Fruit fly (Drosophila melanogaster) whole organism, embryonic: ENCODE measurements around the gene CG5861.

Source experiments
- Adf1 ChIP-seq: fragments of 200-800 bp; sonication (Bioruptor generic); IDR thresholded peaks from 2 replicates; pipeline ENCODE4 v1.3.6; 2022; ENCODE audit warnings: missing biosample characterization, missing genetic modification characterization
- Atf6 ChIP-seq: fragments of 200-800 bp; sonication (Bioruptor generic); IDR thresholded peaks from 2 replicates; pipeline ENCODE4 v1.3.6; 2022; ENCODE audit warnings: missing biosample characterization, missing genetic modification characterization
- BEAF-32 ChIP-seq: fragments of 200-800 bp; sonication (Bioruptor generic); optimal IDR thresholded peaks from 3 replicates; lab custom pipeline; 2017; ENCODE audit warnings: missing biosample characterization, missing genetic modification characterization, mild to moderate bottlenecking, moderate library complexity, missing genetic modification reagents
- CG10274 ChIP-seq: fragments of 200-800 bp; sonication (Bioruptor generic); optimal IDR thresholded peaks from 3 replicates; lab custom pipeline; 2017; ENCODE audit warnings: missing biosample characterization, mild to moderate bottlenecking, missing genetic modification characterization
- CG10959 ChIP-seq: fragments of 200-800 bp; sonication (Bioruptor generic); IDR thresholded peaks from 2 replicates; pipeline ENCODE4 v1.3.6; 2022; ENCODE audit warnings: missing biosample characterization, missing genetic modification characterization
- CG11695 ChIP-seq: fragments of 200-800 bp; sonication (Bioruptor generic); IDR thresholded peaks from 3 replicates; pipeline ENCODE4 v1.3.6; 2022; ENCODE audit warnings: missing biosample characterization, missing genetic modification characterization
- CG11723 ChIP-seq: fragments of 200-800 bp; sonication (Bioruptor generic); optimal IDR thresholded peaks from 2 replicates; lab custom pipeline; 2017; ENCODE audit warnings: missing biosample characterization, mild to moderate bottlenecking, missing genetic modification characterization
- CG13894 ChIP-seq: fragments of 200-800 bp; sonication (Bioruptor generic); optimal IDR thresholded peaks from 3 replicates; lab custom pipeline; 2018; ENCODE audit warnings: missing biosample characterization, mild to moderate bottlenecking, missing genetic modification characterization, moderate library complexity
- CG2129 ChIP-seq: fragments of 200-800 bp; sonication (Bioruptor generic); IDR thresholded peaks from 2 replicates; pipeline ENCODE4 v1.3.6; 2022; ENCODE audit warnings: missing biosample characterization, missing genetic modification characterization; ENCODE audit not compliant: partially characterized antibody
- CG2889 ChIP-seq: fragments of 200-800 bp; sonication (Bioruptor generic); IDR thresholded peaks from 3 replicates; pipeline ENCODE4 v1.3.6; 2022; ENCODE audit warnings: missing biosample characterization, missing genetic modification characterization
- CG31365 ChIP-seq: fragments of 200-800 bp; sonication (Bioruptor generic); optimal IDR thresholded peaks from 2 replicates; lab custom pipeline; 2018; ENCODE audit warnings: missing biosample characterization, mild to moderate bottlenecking, missing genetic modification characterization
- CG3281 ChIP-seq: fragments of 200-800 bp; sonication (Bioruptor generic); optimal IDR thresholded peaks from 3 replicates; lab custom pipeline; 2017; ENCODE audit warnings: missing biosample characterization, mild to moderate bottlenecking, missing genetic modification characterization
- CG3407 ChIP-seq: fragments of 200-800 bp; sonication (Bioruptor generic); optimal IDR thresholded peaks from 2 replicates; lab custom pipeline; 2018; ENCODE audit warnings: missing biosample characterization, mild to moderate bottlenecking, missing genetic modification characterization
- CG5245 ChIP-seq: fragments of 200-800 bp; sonication (Bioruptor generic); optimal IDR thresholded peaks from 3 replicates; lab custom pipeline; 2016; ENCODE audit warnings: missing biosample characterization, missing genetic modification characterization
- CG6175 ChIP-seq: fragments of 200-800 bp; sonication (Bioruptor generic); IDR thresholded peaks from 3 replicates; pipeline ENCODE4 v1.3.6; 2022; ENCODE audit warnings: missing biosample characterization, missing genetic modification characterization
- CG6765 ChIP-seq: fragments of 200-800 bp; sonication (Bioruptor generic); optimal IDR thresholded peaks from 3 replicates; lab custom pipeline; 2017; ENCODE audit warnings: missing biosample characterization, mild to moderate bottlenecking, missing genetic modification characterization
- CG7839 ChIP-seq: fragments of 200-800 bp; sonication (Bioruptor generic); optimal IDR thresholded peaks from 3 replicates; lab custom pipeline; 2018; ENCODE audit warnings: missing biosample characterization, mild to moderate bottlenecking, missing genetic modification characterization, moderate library complexity
- CG8290 ChIP-seq, 3 experiments: fragments of 200-800 bp; sonication (Bioruptor generic); optimal IDR thresholded peaks; 2 replicates each; lab custom pipeline; 2016 to 2019; ENCODE audit warnings: missing biosample characterization in 3 of 3, missing genetic modification characterization in 3 of 3, mild to moderate bottlenecking in 2 of 3, moderate library complexity in 1 of 3
- CTCF ChIP-seq: fragments of 200-800 bp; sonication (Bioruptor generic); optimal IDR thresholded peaks from 2 replicates; lab custom pipeline; 2017; ENCODE audit warnings: missing biosample characterization, mild to moderate bottlenecking, missing genetic modification characterization, moderate library complexity
- D ChIP-seq, 2 experiments: fragments of 200-800 bp in 1 of 2; fragments of >200 bp in 1 of 2; sonication (Bioruptor generic) in 1 of 2; optimal IDR thresholded peaks; 2 replicates in 1 of 2; 3 replicates in 1 of 2; lab custom pipeline; 2017; ENCODE audit warnings: mild to moderate bottlenecking in 1 of 2, missing biosample characterization in 1 of 2, missing genetic modification characterization in 1 of 2, missing genetic modification reagents in 1 of 2
- Dad ChIP-seq: fragments of 200-800 bp; sonication (Bioruptor generic); optimal IDR thresholded peaks from 3 replicates; lab custom pipeline; 2016; ENCODE audit warnings: missing biosample characterization, missing genetic modification characterization
- Dfd ChIP-seq, 2 experiments: fragments of >200 bp; optimal IDR thresholded peaks; 2 replicates each; lab custom pipeline; 2017; ENCODE audit warnings: missing biosample characterization in 2 of 2, missing genetic modification characterization in 2 of 2
- Dref ChIP-seq: fragments of 200-800 bp; sonication (Bioruptor generic); IDR thresholded peaks from 2 replicates; pipeline ENCODE4 v1.3.6; 2022; ENCODE audit warnings: missing biosample characterization, missing genetic modification characterization
- E2f1 ChIP-seq: fragments of 200-800 bp; sonication (Bioruptor generic); IDR thresholded peaks from 2 replicates; pipeline ENCODE4 v1.3.6; 2022; ENCODE audit warnings: missing biosample characterization, missing genetic modification characterization
- Elba2 ChIP-seq: fragments of 200-800 bp; sonication (Bioruptor generic); optimal IDR thresholded peaks from 3 replicates; lab custom pipeline; 2016; ENCODE audit warnings: missing biosample characterization, missing genetic modification characterization
- Hmr ChIP-seq: fragments of 200-800 bp; sonication (Bioruptor generic); optimal IDR thresholded peaks from 3 replicates; lab custom pipeline; 2017; ENCODE audit warnings: mild to moderate bottlenecking, missing biosample characterization, missing genetic modification reagents, missing genetic modification characterization
- Hr3 ChIP-seq: fragments of 200-800 bp; sonication (Bioruptor generic); optimal IDR thresholded peaks from 3 replicates; lab custom pipeline; 2016; ENCODE audit warnings: missing biosample characterization, missing genetic modification characterization
- Hr51 ChIP-seq, 2 experiments: fragments of 200-800 bp; sonication (Bioruptor generic); optimal IDR thresholded peaks; 2 replicates in 1 of 2; 3 replicates in 1 of 2; lab custom pipeline; 2016 to 2018; ENCODE audit warnings: missing biosample characterization in 2 of 2, missing genetic modification characterization in 2 of 2, mild to moderate bottlenecking in 1 of 2, moderate library complexity in 1 of 2
- Jarid2 ChIP-seq: fragments of 200-800 bp; sonication (Bioruptor generic); optimal IDR thresholded peaks from 3 replicates; lab custom pipeline; 2017; ENCODE audit warnings: mild to moderate bottlenecking, missing biosample characterization, missing genetic modification reagents, missing genetic modification characterization
- Meics ChIP-seq: fragments of 200-800 bp; sonication (Bioruptor generic); optimal IDR thresholded peaks from 2 replicates; lab custom pipeline; 2017; ENCODE audit warnings: missing biosample characterization, mild to moderate bottlenecking, missing genetic modification characterization
- TFAM ChIP-seq: fragments of 200-800 bp; sonication (Bioruptor generic); optimal IDR thresholded peaks from 2 replicates; lab custom pipeline; 2017; ENCODE audit warnings: missing biosample characterization, missing genetic modification characterization, inconsistent platforms
- Xbp1 ChIP-seq: fragments of 200-800 bp; sonication (Bioruptor generic); optimal IDR thresholded peaks from 3 replicates; lab custom pipeline; 2016; ENCODE audit warnings: missing biosample characterization, mild to moderate bottlenecking, missing genetic modification characterization
- aop ChIP-seq: fragments of 200-800 bp; sonication (Bioruptor generic); IDR thresholded peaks from 2 replicates; pipeline ENCODE4 v1.3.6; 2022; ENCODE audit warnings: missing biosample characterization, missing genetic modification characterization
- ap ChIP-seq: fragments of 200-800 bp; sonication (Bioruptor generic); IDR thresholded peaks from 2 replicates; pipeline ENCODE4 v1.3.6; 2022; ENCODE audit warnings: missing biosample characterization, missing genetic modification characterization
- az2 ChIP-seq: fragments of 200-800 bp; sonication (Bioruptor generic); optimal IDR thresholded peaks from 3 replicates; lab custom pipeline; 2016; ENCODE audit warnings: missing biosample characterization, missing genetic modification characterization
- bowl ChIP-seq: fragments of 200-800 bp; sonication (Bioruptor generic); IDR thresholded peaks from 2 replicates; pipeline ENCODE4 v1.3.6; 2022; ENCODE audit warnings: missing biosample characterization, missing genetic modification characterization
- br ChIP-seq: fragments of >200 bp; optimal IDR thresholded peaks from 2 replicates; lab custom pipeline; 2017
- crc ChIP-seq: fragments of 200-800 bp; sonication (Bioruptor generic); optimal IDR thresholded peaks from 2 replicates; lab custom pipeline; 2016; ENCODE audit warnings: missing biosample characterization, missing genetic modification characterization
- ems ChIP-seq: fragments of 200-800 bp; sonication (Bioruptor generic); optimal IDR thresholded peaks from 3 replicates; lab custom pipeline; 2016; ENCODE audit warnings: missing biosample characterization, missing genetic modification characterization
- fu2 ChIP-seq: fragments of 200-800 bp; sonication (Bioruptor generic); optimal IDR thresholded peaks from 2 replicates; lab custom pipeline; 2016; ENCODE audit warnings: missing biosample characterization, missing genetic modification characterization
- her ChIP-seq: fragments of 200-800 bp; sonication (Bioruptor generic); optimal IDR thresholded peaks from 2 replicates; lab custom pipeline; 2016; ENCODE audit warnings: missing biosample characterization, missing genetic modification characterization
- nau ChIP-seq: fragments of 200-800 bp; sonication (Bioruptor generic); optimal IDR thresholded peaks from 3 replicates; lab custom pipeline; 2017; ENCODE audit warnings: missing biosample characterization, mild to moderate bottlenecking, missing genetic modification characterization, missing genetic modification reagents
- pho ChIP-seq: fragments of 200-800 bp; sonication (Bioruptor generic); optimal IDR thresholded peaks from 2 replicates; lab custom pipeline; 2016; ENCODE audit warnings: missing biosample characterization, missing genetic modification characterization
- schlank ChIP-seq: fragments of 200-800 bp; sonication (Bioruptor generic); optimal IDR thresholded peaks from 2 replicates; lab custom pipeline; 2018; ENCODE audit warnings: missing biosample characterization, mild to moderate bottlenecking, missing genetic modification characterization
- sisA ChIP-seq: fragments of 200-800 bp; sonication (Bioruptor generic); IDR thresholded peaks from 2 replicates; pipeline ENCODE4 v1.3.6; 2022; ENCODE audit warnings: missing biosample characterization, missing genetic modification characterization
- slp2 ChIP-seq: fragments of 200-800 bp; sonication (Bioruptor generic); optimal IDR thresholded peaks from 2 replicates; lab custom pipeline; 2016; ENCODE audit warnings: missing biosample characterization, missing genetic modification characterization
- sr ChIP-seq: fragments of 200-800 bp; sonication (Bioruptor generic); IDR thresholded peaks from 3 replicates; pipeline ENCODE4 v1.3.6; 2022; ENCODE audit warnings: missing biosample characterization, missing genetic modification characterization
- sug ChIP-seq: fragments of 200-800 bp; optimal IDR thresholded peaks from 2 replicates; lab custom pipeline; 2019; ENCODE audit warnings: missing biosample characterization, mild to moderate bottlenecking, missing genetic modification characterization, moderate library complexity
- vnd ChIP-seq: fragments of 200-800 bp; sonication (Bioruptor generic); IDR thresholded peaks from 3 replicates; pipeline ENCODE4 v1.3.6; 2022; ENCODE audit warnings: missing biosample characterization, missing genetic modification characterization; ENCODE audit not compliant: partially characterized antibody

CG5861 gene

DNA sequence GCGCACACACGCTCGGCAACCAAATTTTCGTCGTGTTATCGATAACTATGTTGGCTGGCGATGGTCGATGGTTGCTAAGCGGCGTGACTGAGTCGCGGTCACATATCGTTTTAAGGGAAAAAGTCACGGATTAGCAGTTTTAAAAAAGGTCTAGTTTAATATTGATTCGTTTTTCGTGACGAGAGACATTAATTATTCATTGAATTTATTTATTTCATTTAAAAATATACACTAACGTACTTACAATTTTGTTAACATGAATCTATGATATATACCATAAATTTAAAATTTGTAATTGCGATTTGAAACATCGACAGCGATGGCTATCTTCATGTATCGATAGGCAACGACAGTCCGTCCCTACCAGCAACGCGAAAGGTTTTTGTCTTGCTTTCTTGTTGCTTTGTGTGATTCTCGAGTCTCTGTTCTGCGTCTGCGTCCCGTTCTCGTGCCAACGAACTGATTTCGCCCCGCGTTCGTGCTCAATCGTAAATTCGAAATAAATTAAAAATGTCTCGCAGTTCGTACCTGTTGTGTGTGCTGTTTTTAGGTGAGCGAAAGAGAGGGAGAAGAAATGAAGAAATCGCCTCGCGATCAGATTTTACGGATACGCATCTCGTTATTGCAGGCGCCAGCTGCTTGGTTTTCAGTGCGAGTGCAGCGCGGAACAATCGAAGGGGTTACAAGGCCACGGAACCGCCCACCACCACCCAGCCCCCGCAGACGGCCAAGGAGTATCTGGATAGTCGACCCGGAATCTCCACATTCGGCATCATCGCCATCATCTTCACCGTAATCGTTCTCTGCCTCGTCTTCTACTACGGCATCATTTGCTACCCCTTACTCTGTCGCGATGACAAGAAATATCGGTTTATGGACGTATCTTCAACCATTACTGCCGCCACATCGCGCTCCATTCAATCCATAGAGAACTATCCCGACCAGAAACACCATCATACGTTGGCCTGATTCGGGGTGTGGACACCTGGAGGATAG, 45.8 kb upstream of the CG5861 start, which contains the start of the genes Hyls1, chif and CG4455 (continued):
- TF ChIP-seq crc (GFP tag; lab: Kevin White, UChicago) (no peak), CG2889 (no peak), ap (GFP tag; lab: Robert Waterston, UW) (no peak), pho (GFP tag; lab: Kevin White, UChicago) (no peak), Atf6 (GFP tag; lab: Robert Waterston, UW) (no peak), CG3407 (GFP tag; lab: Kevin White, UChicago) (peak; percentile 5), Hr51 (GFP tag; optimal IDR thresholded peaks at IDR 0.05; lab: Kevin White, UChicago) (peak in 1 of 2 experiments; percentile 17), slp2 (GFP tag; lab: Kevin White, UChicago) (no peak), vnd (GFP tag; lab: Robert Waterston, UW) (peak; percentile 90), sisA (GFP tag; lab: Robert Waterston, UW) (no peak), ems (GFP tag; lab: Kevin White, UChicago) (peak; percentile 21), E2f1 (no peak), Hr3 (GFP tag; lab: Kevin White, UChicago) (peak; percentile 46), CG13894 (tag; lab: Kevin White, UChicago) (no peak), BEAF-32 (GFP tag; lab: Kevin White, UChicago) (peak; percentile 96), Meics (peak; percentile 46), Xbp1 (GFP tag; lab: Kevin White, UChicago) (peak; percentile 46), her (GFP tag; lab: Kevin White, UChicago) (no peak), aop (GFP tag; lab: Robert Waterston, UW) (no peak), Adf1 (GFP tag; lab: Robert Waterston, UW) (no peak), Hmr (GFP tag; lab: Kevin White, UChicago) (peak; percentile 44), nau (GFP tag; lab: Kevin White, UChicago) (no peak), Jarid2 (peak; percentile 16), CG11695 (GFP tag; lab: Robert Waterston, UW) (no peak), az2 (GFP tag; lab: Kevin White, UChicago) (peak; percentile 11), sr (no peak), Dref (GFP tag; lab: Robert Waterston, UW) (peak; percentile 79), CG31365 (no peak), CG3281 (GFP tag; lab: Kevin White, UChicago) (peak; percentile 24), CG11723 (GFP tag; lab: Kevin White, UChicago) (peak; percentile 32), Elba2 (GFP tag; lab: Kevin White, UChicago) (no peak), CG8290 (GFP tag; optimal IDR thresholded peaks at IDR 0.05; lab: Kevin White, UChicago) (no peak), CG8290 (tag; optimal IDR thresholded peaks at IDR 0.05; lab: Kevin White, UChicago) (peak; percentile 23), CG10959 (GFP tag; lab: Robert Waterston, UW) (no peak), bowl (GFP tag; lab: Robert Waterston, UW) (no peak), Dfd (GFP tag; optimal IDR thresholded peaks at IDR 0.05; lab: Kevin White, UChicago) (no peak), CG7839 (tag; lab: Kevin White, UChicago) (peak; percentile 39), CG6175 (GFP tag; lab: Robert Waterston, UW) (0 out of 3 replicates have a peak, but pooled peaks have one; percentile 7), sug (peak; percentile 50), schlank (no peak), CTCF (GFP tag; lab: Kevin White, UChicago) (peak; percentile 10), CG6765 (GFP tag; lab: Kevin White, UChicago) (no peak), TFAM (GFP tag; lab: Kevin White, UChicago) (no peak), Dad (GFP tag; lab: Kevin White, UChicago) (no peak), CG10274 (GFP tag; lab: Kevin White, UChicago) (no peak), br (lab: Kevin White, UChicago) (no peak), CG2129 (peak; percentile 85), CG5245 (GFP tag; lab: Kevin White, UChicago) (peak; percentile 29), fu2 (GFP tag; lab: Kevin White, UChicago) (no peak), D (optimal IDR thresholded peaks at IDR 0.05; lab: Kevin White, UChicago) (peak; percentile 67), D (GFP tag; optimal IDR thresholded peaks at IDR 0.05; lab: Kevin White, UChicago) (peak; percentile 40)
